Fruit fly (Drosophila melanogaster): ENCODE measurements around the gene CG10376.

The CG10376 gene

DNA sequence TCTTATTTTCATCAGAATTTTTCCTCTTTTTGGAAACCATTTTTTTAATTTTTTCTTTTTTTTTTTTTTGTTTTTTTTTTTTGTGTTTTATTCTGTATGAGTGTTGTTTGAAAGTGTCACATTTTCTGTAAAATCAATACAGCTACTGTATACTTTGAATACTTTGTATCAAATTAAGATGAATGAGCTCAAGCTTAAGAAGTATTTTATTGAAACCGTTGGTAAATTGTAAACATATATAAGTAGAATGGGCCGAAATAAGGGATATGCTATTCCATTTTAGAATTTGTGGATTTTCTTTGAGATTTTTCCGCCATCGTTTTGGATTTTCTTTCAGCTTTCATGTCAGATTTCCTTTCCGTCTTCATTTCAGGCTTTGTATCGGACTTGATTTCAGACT, 27.9 kb downstream of the CG10376 start, which contains the start of gene Mst36Fb:
TSS of gene Mst36Fb (minus strand) at position 101 of the 400 bp plus-strand sequence.
- TF ChIP-seq CG3919 (GFP tag; optimal IDR thresholded peaks at IDR 0.05) (no peak), Ets96B (tag; optimal IDR thresholded peaks at IDR 0.05) (no peak), esn (GFP tag; optimal IDR thresholded peaks at IDR 0.05) (no peak), CG8319 (GFP tag; optimal IDR thresholded peaks at IDR 0.05) (no peak), CG6276 (GFP tag; optimal IDR thresholded peaks at IDR 0.05) (no peak), eg (GFP tag; IDR thresholded peaks at IDR 0.05) (no peak), CG10669 (GFP tag; optimal IDR thresholded peaks at IDR 0.05) (no peak), Eip75B (GFP tag; optimal IDR thresholded peaks at IDR 0.05) (no peak), CG6792 (GFP tag; optimal IDR thresholded peaks at IDR 0.05) (no peak), Sox14 (GFP tag; optimal IDR thresholded peaks at IDR 0.05) (no peak), CG8119 (GFP tag; IDR thresholded peaks at IDR 0.05) (no peak), CG1621 (tag; optimal IDR thresholded peaks at IDR 0.05) (no peak), topi (GFP tag; optimal IDR thresholded peaks at IDR 0.05) (no peak), net (GFP tag; optimal IDR thresholded peaks at IDR 0.05) (no peak), dsx (GFP tag; optimal IDR thresholded peaks at IDR 0.05; ENCODE audit: poor library complexity, severe bottlenecking) (no peak), ss (GFP tag; optimal IDR thresholded peaks at IDR 0.05) (no peak), CG11762 (GFP tag; optimal IDR thresholded peaks at IDR 0.05; ENCODE audit: insufficient read depth) (no peak), CG11902 (GFP tag; optimal IDR thresholded peaks at IDR 0.05) (no peak), cyc (GFP tag; optimal IDR thresholded peaks at IDR 0.05) (no peak), dac (GFP tag; optimal IDR thresholded peaks at IDR 0.05) (no peak)

DNA sequence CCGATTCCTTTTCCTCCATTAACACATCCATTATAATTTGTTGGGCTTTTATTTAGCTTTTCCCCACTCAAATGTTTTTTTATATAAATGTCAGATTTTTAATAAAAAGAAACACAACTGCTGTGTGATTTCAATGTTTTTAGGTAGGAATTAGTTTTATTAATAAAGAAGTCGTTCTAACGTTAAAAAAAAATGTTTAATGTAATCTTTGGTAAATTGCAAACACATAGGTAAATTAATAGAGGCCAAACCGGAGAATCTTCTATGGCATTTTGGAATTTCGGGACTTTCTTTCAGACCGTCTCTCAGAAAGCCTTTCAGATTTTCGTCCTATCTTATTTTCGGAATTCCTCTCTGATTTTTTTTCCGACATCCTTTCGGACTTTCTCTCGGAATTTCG, 29.7 kb downstream of the CG10376 start, which contains the start of gene CG43339:
TSS of gene CG43339 (minus strand) at position 101 of the 400 bp plus-strand sequence.
- TF ChIP-seq Smox (GFP tag; optimal IDR thresholded peaks at IDR 0.05) (no peak), eg (GFP tag; IDR thresholded peaks at IDR 0.05) (no peak), CG6854 (GFP tag; optimal IDR thresholded peaks at IDR 0.05) (no peak), Met (GFP tag; optimal IDR thresholded peaks at IDR 0.05) (no peak), ss (GFP tag; optimal IDR thresholded peaks at IDR 0.05) (no peak), dsx (GFP tag; optimal IDR thresholded peaks at IDR 0.05; ENCODE audit: poor library complexity, severe bottlenecking) (no peak), esn (GFP tag; optimal IDR thresholded peaks at IDR 0.05) (no peak)

DNA sequence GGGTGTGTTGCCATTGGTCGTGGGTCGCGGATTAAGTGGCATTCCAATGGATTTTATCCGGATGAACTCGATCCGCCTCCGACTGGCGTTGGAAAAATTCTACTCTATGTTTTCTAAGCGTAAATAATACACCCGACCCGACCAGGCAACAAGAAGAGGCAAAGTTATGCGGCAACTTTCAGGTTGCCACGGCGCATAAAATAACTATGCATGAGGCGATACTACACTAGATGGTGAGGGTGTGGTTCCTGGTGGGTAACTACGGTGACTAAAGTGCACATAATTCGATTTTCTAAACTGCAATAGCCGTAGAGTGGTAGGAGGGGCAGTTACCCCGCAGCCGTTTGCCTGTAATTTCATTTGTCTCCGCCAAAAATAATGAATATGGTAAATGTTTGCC, 31.8 kb downstream of the CG10376 start, which contains the start of gene CG43338:
TSS of gene CG43338 (minus strand) at position 101 of the 400 bp plus-strand sequence.
- no peak for TF ChIP-seq salr (GFP tag; optimal IDR thresholded peaks at IDR 0.05)
- TF ChIP-seq CG32006 (GFP tag; optimal IDR thresholded peaks at IDR 0.05) = no peak
- TF ChIP-seq CG3919 (GFP tag; optimal IDR thresholded peaks at IDR 0.05) = no peak
- no peak for TF ChIP-seq CG1621 (tag; optimal IDR thresholded peaks at IDR 0.05)
- TF ChIP-seq Lpt (GFP tag; optimal IDR thresholded peaks at IDR 0.05) = no peak
- TF ChIP-seq lz (GFP tag; optimal IDR thresholded peaks at IDR 0.05) = no peak

DNA sequence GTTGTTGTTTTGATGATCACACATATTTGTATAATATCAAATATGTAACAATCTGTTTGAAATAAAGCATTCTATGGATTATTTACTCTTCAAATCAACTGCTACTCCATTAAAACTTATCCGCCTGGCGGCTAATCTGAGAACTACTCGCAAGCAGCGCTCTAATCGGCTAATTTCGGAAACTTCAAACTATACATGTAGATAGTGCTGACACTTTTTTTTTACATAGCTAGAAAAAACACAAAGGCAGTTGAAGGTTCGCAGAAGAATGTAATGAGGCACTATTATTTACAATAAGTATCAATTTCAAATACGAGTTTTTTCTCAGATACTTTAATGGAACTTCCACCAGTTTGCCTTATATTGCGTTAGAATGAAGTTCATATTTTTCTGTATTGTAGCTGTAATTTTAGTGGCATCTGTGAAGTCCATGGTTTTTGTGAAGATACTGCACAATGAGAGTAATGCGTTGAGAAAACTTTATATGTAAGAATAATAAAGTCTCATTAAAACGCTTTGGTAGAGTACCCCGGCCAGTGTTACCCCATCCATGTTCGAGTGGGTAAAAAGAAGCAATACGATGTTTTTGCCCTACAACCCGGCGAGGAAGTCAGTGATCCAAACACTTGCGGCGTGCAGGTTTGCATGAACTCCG, 36.8 kb downstream of the CG10376 start:
- no peak for TF ChIP-seq Hr38 (GFP tag; optimal IDR thresholded peaks at IDR 0.05)
- TF ChIP-seq CG3919 (GFP tag; optimal IDR thresholded peaks at IDR 0.05) = peak; percentile 67
- TF ChIP-seq CG31627 (GFP tag; optimal IDR thresholded peaks at IDR 0.05) = peak; percentile 54
- TF ChIP-seq cyc (GFP tag; optimal IDR thresholded peaks at IDR 0.05) = peak; percentile 68
- no peak for TF ChIP-seq CG1621 (tag; optimal IDR thresholded peaks at IDR 0.05)
- TF ChIP-seq Smox (GFP tag; optimal IDR thresholded peaks at IDR 0.05) = no peak
- peak in 1 of 2 experiments; percentile 45 for TF ChIP-seq salr (GFP tag; optimal IDR thresholded peaks at IDR 0.05)
- no peak for TF ChIP-seq CG6163 (GFP tag; IDR thresholded peaks at IDR 0.05)
- TF ChIP-seq CG11902 (GFP tag; optimal IDR thresholded peaks at IDR 0.05) = no peak
- peak; percentile 3 for TF ChIP-seq CG10669 (GFP tag; optimal IDR thresholded peaks at IDR 0.05)
- peak; percentile 50 for TF ChIP-seq OdsH (GFP tag; optimal IDR thresholded peaks at IDR 0.05)
- TF ChIP-seq fd59A (GFP tag; optimal IDR thresholded peaks at IDR 0.05) = no peak
- TF ChIP-seq CG8119 (GFP tag; IDR thresholded peaks at IDR 0.05) = no peak
- peak; percentile 64 for TF ChIP-seq Eip78C (GFP tag)
- TF ChIP-seq Hr39 (GFP tag; optimal IDR thresholded peaks at IDR 0.05) = peak; percentile 35
- TF ChIP-seq svp (GFP tag) = peak; percentile 41
- peak; percentile 28 for TF ChIP-seq CG10631 (GFP tag; optimal IDR thresholded peaks at IDR 0.05)
- peak; percentile 16 for TF ChIP-seq Ets21C (GFP tag; optimal IDR thresholded peaks at IDR 0.05)
- no peak for TF ChIP-seq eg (GFP tag; IDR thresholded peaks at IDR 0.05)
- no peak for TF ChIP-seq CG6792 (GFP tag; optimal IDR thresholded peaks at IDR 0.05)
- no peak for TF ChIP-seq achi (GFP tag; optimal IDR thresholded peaks at IDR 0.05)
- TF ChIP-seq CG8632 (GFP tag; optimal IDR thresholded peaks at IDR 0.05) = no peak
- TF ChIP-seq fkh (GFP tag; optimal IDR thresholded peaks at IDR 0.05) = peak; percentile 83
- peak; percentile 44 for TF ChIP-seq lz (GFP tag; optimal IDR thresholded peaks at IDR 0.05)
- TF ChIP-seq Hr4 (GFP tag; optimal IDR thresholded peaks at IDR 0.05) = peak; percentile 20
- no peak for TF ChIP-seq CG11762 (GFP tag; optimal IDR thresholded peaks at IDR 0.05; ENCODE audit: insufficient read depth)
- TF ChIP-seq Eip93F (GFP tag; optimal IDR thresholded peaks at IDR 0.05) = no peak
- TF ChIP-seq vri (GFP tag; optimal IDR thresholded peaks at IDR 0.05) = no peak
